Worm (Caenorhabditis elegans) whole organism, L4 larva: Measurements from ENCODE around the gene misc-1.

Experiments used
- F10B5.3 ChIP-seq: sonication (generic microtip); optimal IDR thresholded peaks from 2 replicates; lab custom pipeline; 2016; ENCODE audit warnings: mild to moderate bottlenecking, missing genetic modification characterization, missing compliant biosample characterization
- F37D6.2 ChIP-seq: sonication (generic microtip); optimal IDR thresholded peaks from 2 replicates; lab custom pipeline; 2016; ENCODE audit warnings: mild to moderate bottlenecking, missing genetic modification characterization, missing compliant biosample characterization
- F44E2.7 ChIP-seq: fragments of 200-800 bp; sonication (Bioruptor generic); IDR thresholded peaks from 2 replicates; pipeline ENCODE4 v2.1.2; 2022; ENCODE audit warnings: missing genetic modification characterization, missing compliant biosample characterization
- R02D3.7 ChIP-seq: fragments of 150-350 bp; sonication (generic microtip); optimal IDR thresholded peaks from 3 replicates; lab custom pipeline; 2014; ENCODE audit warnings: missing biosample characterization, missing genetic modification characterization
- T20F7.1 ChIP-seq: fragments of 200-800 bp; sonication (Bioruptor generic); optimal IDR thresholded peaks from 2 replicates; lab custom pipeline; 2018; ENCODE audit warnings: mild to moderate bottlenecking, missing genetic modification characterization, missing compliant biosample characterization
- Y5F2A.4 ChIP-seq: fragments of 200-800 bp; sonication (Bioruptor generic); optimal IDR thresholded peaks from 2 replicates; lab custom pipeline; 2018; ENCODE audit warnings: mild to moderate bottlenecking, missing genetic modification characterization, missing compliant biosample characterization
- aly-2 ChIP-seq: sonication (generic microtip); optimal IDR thresholded peaks from 2 replicates; lab custom pipeline; 2018; ENCODE audit warnings: missing biosample characterization, missing genetic modification characterization
- arid-1 ChIP-seq: fragments of 200-800 bp; sonication (Bioruptor generic); conservative IDR thresholded peaks from 2 replicates; pipeline ENCODE4 v1.3.6; 2022; ENCODE audit warnings: missing genetic modification reagents, missing genetic modification characterization, missing compliant biosample characterization
- ces-1 ChIP-seq: fragments of 150-350 bp; sonication (generic microtip); optimal IDR thresholded peaks from 4 replicates; lab custom pipeline; 2014; ENCODE audit warnings: missing biosample characterization, missing genetic modification reagents, missing genetic modification characterization
- dmd-6 ChIP-seq: fragments of 200-800 bp; sonication (Bioruptor generic); IDR thresholded peaks from 2 replicates; pipeline ENCODE4 v1.3.6; 2022; ENCODE audit warnings: missing genetic modification reagents, missing genetic modification characterization, missing compliant biosample characterization
- dmd-8 ChIP-seq: fragments of 200-800 bp; sonication (Bioruptor generic); IDR thresholded peaks from 2 replicates; pipeline ENCODE4 v1.3.6; 2022; ENCODE audit warnings: missing genetic modification characterization, missing compliant biosample characterization
- dpl-1 ChIP-seq: fragments of 150-350 bp; optimal IDR thresholded peaks from 2 replicates; lab custom pipeline; 2014; ENCODE audit warnings: missing biosample characterization, missing genetic modification reagents, missing genetic modification characterization
- dve-1 ChIP-seq: sonication (generic microtip); optimal IDR thresholded peaks from 2 replicates; lab custom pipeline; 2017; ENCODE audit warnings: antibody characterized with exemption, mild to moderate bottlenecking, missing genetic modification characterization, missing compliant biosample characterization; ENCODE audit not compliant: insufficient read depth
- hif-1 ChIP-seq, 2 experiments: sonication (generic microtip); optimal IDR thresholded peaks; 2 replicates each; lab custom pipeline; 2016 to 2017; ENCODE audit warnings: missing compliant biosample characterization in 2 of 2, missing genetic modification characterization in 2 of 2, missing genetic modification reagents in 2 of 2, missing genotype in 2 of 2, mild to moderate bottlenecking in 1 of 2
- hlh-11 ChIP-seq: fragments of 200-800 bp; sonication (Bioruptor generic); optimal IDR thresholded peaks from 2 replicates; lab custom pipeline; 2018; ENCODE audit warnings: mild to moderate bottlenecking, missing genetic modification characterization, missing compliant biosample characterization
- hlh-30 ChIP-seq: sonication (generic microtip); optimal IDR thresholded peaks from 2 replicates; lab custom pipeline; 2017; ENCODE audit warnings: antibody characterized with exemption, mild to moderate bottlenecking, missing genetic modification characterization, missing compliant biosample characterization; ENCODE audit not compliant: insufficient read depth
- hmg-1.1 ChIP-seq: fragments of 200-800 bp; sonication (Bioruptor generic); IDR thresholded peaks from 2 replicates; pipeline ENCODE4 v1.3.6; 2022; ENCODE audit warnings: missing genetic modification reagents, missing genetic modification characterization, missing compliant biosample characterization
- lin-1 ChIP-seq: fragments of 200-800 bp; sonication (Bioruptor generic); IDR thresholded peaks from 2 replicates; pipeline ENCODE4 v1.3.6; 2022; ENCODE audit warnings: missing genetic modification reagents, missing genetic modification characterization, missing compliant biosample characterization
- lin-13 ChIP-seq: fragments of 150-350 bp; optimal IDR thresholded peaks from 2 replicates; lab custom pipeline; 2014; ENCODE audit warnings: missing biosample characterization, missing genetic modification reagents, missing genetic modification characterization
- lin-29 ChIP-seq: fragments of 200-800 bp; sonication (Bioruptor generic); IDR thresholded peaks from 2 replicates; pipeline ENCODE4 v1.3.6; 2022; ENCODE audit warnings: missing genetic modification reagents, missing genetic modification characterization, missing compliant biosample characterization
- lin-38 ChIP-seq: fragments of 200-800 bp; sonication (Bioruptor generic); IDR thresholded peaks from 2 replicates; pipeline ENCODE4 v1.3.6; 2022; ENCODE audit warnings: missing genetic modification reagents, missing genetic modification characterization, missing compliant biosample characterization
- lin-39 ChIP-seq: fragments of 150-350 bp; optimal IDR thresholded peaks from 2 replicates; lab custom pipeline; 2014; ENCODE audit warnings: missing biosample characterization, missing genetic modification reagents, missing genetic modification characterization
- lir-3 ChIP-seq: sonication (generic microtip); optimal IDR thresholded peaks from 2 replicates; lab custom pipeline; 2016; ENCODE audit warnings: mild to moderate bottlenecking, missing genetic modification characterization, missing compliant biosample characterization
- madf-5 ChIP-seq, 2 experiments: fragments of 200-800 bp; sonication (Bioruptor generic); IDR thresholded peaks; 2 replicates each; pipeline ENCODE4 v1.3.6; 2022; ENCODE audit warnings: missing compliant biosample characterization in 2 of 2, missing genetic modification characterization in 2 of 2
- mdl-1 ChIP-seq, 2 experiments: fragments of 150-350 bp in 1 of 2; sonication (generic microtip) in 1 of 2; optimal IDR thresholded peaks; 2 replicates each; lab custom pipeline; 2014 to 2017; ENCODE audit warnings: missing biosample characterization in 2 of 2, missing genetic modification characterization in 2 of 2
- mes-2 ChIP-seq: sonication (generic microtip); optimal IDR thresholded peaks from 2 replicates; lab custom pipeline; 2016; ENCODE audit warnings: missing genotype, mild to moderate bottlenecking, missing genetic modification characterization, missing compliant biosample characterization; ENCODE audit not compliant: poor library complexity, severe bottlenecking
- mxl-2 ChIP-seq: fragments of 200-800 bp; sonication (Bioruptor generic); conservative IDR thresholded peaks from 2 replicates; pipeline ENCODE4 v1.3.6; 2022; ENCODE audit warnings: missing genetic modification reagents, missing genetic modification characterization, missing compliant biosample characterization
- mxl-3 ChIP-seq: fragments of 200-800 bp; sonication (Bioruptor generic); optimal IDR thresholded peaks from 2 replicates; lab custom pipeline; 2018; ENCODE audit warnings: mild to moderate bottlenecking, missing genetic modification characterization, missing compliant biosample characterization
- nhr-11 ChIP-seq: fragments of 150-350 bp; optimal IDR thresholded peaks from 2 replicates; lab custom pipeline; 2014; ENCODE audit warnings: missing biosample characterization, missing genetic modification characterization
- nhr-25 ChIP-seq: sonication (generic microtip); optimal IDR thresholded peaks from 2 replicates; lab custom pipeline; 2017; ENCODE audit warnings: missing genetic modification characterization, mild to moderate bottlenecking, missing compliant biosample characterization, antibody characterized with exemption, moderate library complexity, borderline replicate concordance; ENCODE audit not compliant: insufficient read depth
- nhr-28 ChIP-seq: fragments of 150-350 bp; optimal IDR thresholded peaks from 2 replicates; lab custom pipeline; 2014; ENCODE audit warnings: missing biosample characterization, missing genetic modification characterization
- nhr-41 ChIP-seq: fragments of 200-800 bp; sonication (Bioruptor generic); IDR thresholded peaks from 2 replicates; pipeline ENCODE4 v1.3.6; 2022; ENCODE audit warnings: missing genetic modification reagents, missing genetic modification characterization, missing compliant biosample characterization
- nhr-42 ChIP-seq: fragments of 200-800 bp; sonication (Bioruptor generic); IDR thresholded peaks from 2 replicates; pipeline ENCODE4 v1.3.6; 2022; ENCODE audit warnings: missing genetic modification characterization, missing compliant biosample characterization
- nhr-48 ChIP-seq: sonication (generic microtip); optimal IDR thresholded peaks from 2 replicates; lab custom pipeline; 2016; ENCODE audit warnings: mild to moderate bottlenecking, missing genetic modification characterization, missing compliant biosample characterization
- nhr-6 ChIP-seq: fragments of 150-350 bp; optimal IDR thresholded peaks from 2 replicates; lab custom pipeline; 2014; ENCODE audit warnings: missing biosample characterization, missing genetic modification characterization
- nhr-77 ChIP-seq: fragments of 150-350 bp; optimal IDR thresholded peaks from 2 replicates; lab custom pipeline; 2014; ENCODE audit warnings: missing biosample characterization, missing genetic modification characterization
- pha-4 ChIP-seq, 2 experiments: fragments of 150-350 bp in 1 of 2; fragments of 200-800 bp in 1 of 2; sonication (Bioruptor generic) in 1 of 2; IDR thresholded peaks in 1 of 2; optimal IDR thresholded peaks in 1 of 2; 2 replicates each; pipeline versions ENCODE4 v1.3.6 to Lab custom; 2014 to 2022; ENCODE audit warnings: missing genetic modification characterization in 2 of 2, missing genetic modification reagents in 2 of 2, missing biosample characterization in 1 of 2, missing compliant biosample characterization in 1 of 2
- pqm-1 ChIP-seq: sonication (generic microtip); optimal IDR thresholded peaks from 2 replicates; lab custom pipeline; 2017; ENCODE audit warnings: missing biosample characterization, missing genetic modification characterization
- saeg-2 ChIP-seq: fragments of 200-800 bp; sonication (Bioruptor generic); IDR thresholded peaks from 2 replicates; pipeline ENCODE4 v1.3.6; 2022; ENCODE audit warnings: missing genetic modification reagents, missing genetic modification characterization, missing compliant biosample characterization
- sdz-12 ChIP-seq: fragments of 200-800 bp; sonication (Bioruptor generic); optimal IDR thresholded peaks from 2 replicates; lab custom pipeline; 2018; ENCODE audit warnings: mild to moderate bottlenecking, missing genetic modification characterization, missing compliant biosample characterization
- snpc-1.2 ChIP-seq: fragments of 200-800 bp; sonication (Bioruptor generic); IDR thresholded peaks from 2 replicates; pipeline ENCODE4 v1.3.6; 2022; ENCODE audit warnings: missing genetic modification reagents, missing genetic modification characterization, missing compliant biosample characterization
- tra-1 ChIP-seq: fragments of 200-800 bp; sonication (Bioruptor generic); IDR thresholded peaks from 2 replicates; pipeline ENCODE4 v1.3.6; 2022; ENCODE audit warnings: missing genetic modification reagents, missing genetic modification characterization, missing compliant biosample characterization
- unc-62 ChIP-seq, 3 experiments: fragments of 150-350 bp in 1 of 3; sonication (generic microtip); optimal IDR thresholded peaks in 2 of 3; peaks in 1 of 3; 1 replicate in 1 of 3; 2 replicates in 2 of 3; lab custom pipeline; 2014 to 2017; ENCODE audit warnings: missing biosample characterization in 3 of 3, missing genetic modification characterization in 3 of 3, missing genetic modification reagents in 3 of 3, missing genotype in 1 of 3
- zag-1 ChIP-seq: fragments of 150-350 bp; optimal IDR thresholded peaks from 2 replicates; lab custom pipeline; 2014; ENCODE audit warnings: missing biosample characterization, missing genetic modification characterization
- zfp-2 ChIP-seq: sonication (generic microtip); optimal IDR thresholded peaks from 2 replicates; lab custom pipeline; 2016; ENCODE audit warnings: mild to moderate bottlenecking, missing genetic modification characterization, missing compliant biosample characterization
- zip-11 ChIP-seq: fragments of 200-800 bp; sonication (Bioruptor generic); IDR thresholded peaks from 2 replicates; pipeline ENCODE4 v1.3.6; 2022; ENCODE audit warnings: missing genetic modification characterization, missing compliant biosample characterization
- ztf-11 ChIP-seq: fragments of 150-350 bp; optimal IDR thresholded peaks from 2 replicates; lab custom pipeline; 2014; ENCODE audit warnings: missing biosample characterization, missing genetic modification characterization

The misc-1 gene

DNA sequence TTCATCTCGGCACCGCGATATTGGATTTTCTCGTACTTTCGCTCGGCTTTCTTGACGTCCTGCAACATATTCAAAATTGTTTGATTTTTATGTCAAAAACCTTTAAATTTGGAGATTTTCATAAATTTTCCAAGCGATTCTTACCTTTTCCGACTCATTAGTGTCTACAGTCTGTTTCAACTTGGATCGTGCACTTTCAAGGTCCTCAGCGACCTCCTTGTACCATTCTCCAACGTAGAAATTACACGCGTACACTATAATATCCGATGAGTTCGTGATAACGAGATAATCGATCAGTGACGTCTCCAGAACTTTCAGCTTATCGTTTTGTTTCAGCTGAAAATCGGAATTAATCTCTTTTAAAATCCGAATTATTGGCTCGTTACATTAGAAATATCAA, 38.7 kb upstream of the misc-1 start:
- peak in 1 of 2 experiments; percentile 94 for TF ChIP-seq unc-62 (GFP tag; optimal IDR thresholded peaks at IDR 0.05 in 1 of 2; lab: Kevin White, UChicago)
- no peak for TF ChIP-seq unc-62 (tag; optimal IDR thresholded peaks at IDR 0.05; lab: Kevin White, UChicago)
- TF ChIP-seq aly-2, result no peak

DNA sequence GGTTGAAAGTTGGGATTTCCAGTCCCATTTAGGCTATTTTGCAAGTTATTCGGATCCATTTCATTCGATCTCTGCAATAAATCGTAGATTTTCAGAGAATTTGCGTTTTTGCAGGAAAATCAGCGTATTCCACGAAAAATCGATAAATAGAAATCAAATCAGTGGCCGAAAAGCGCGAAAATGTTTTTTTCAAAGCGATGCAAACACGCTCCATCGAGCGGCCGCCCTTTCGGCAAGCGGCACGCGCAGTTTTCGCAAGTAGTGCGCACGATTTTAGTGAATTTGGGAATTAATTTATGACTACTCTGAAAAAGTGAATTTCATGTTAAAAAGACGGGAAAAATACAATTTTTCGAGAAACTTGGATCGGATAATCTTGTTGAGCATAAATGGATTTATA, 31.3 kb upstream of the misc-1 start:
- TF ChIP-seq snpc-1.2 (GFP tag; lab: Robert Waterston, UW) (peak; percentile 67), lin-38 (GFP tag; lab: Robert Waterston, UW) (peak; percentile 100), F37D6.2 (tag; lab: Kevin White, UChicago) (peak; percentile 84), nhr-41 (peak; percentile 40; the same call in 1 of the 2 replicates), nhr-11 (tag; lab: Kevin White, UChicago) (peak; percentile 90), nhr-6 (tag; lab: Kevin White, UChicago) (peak; percentile 97), ces-1 (GFP tag; lab: Kevin White, UChicago) (peak; percentile 90), dmd-6 (GFP tag; lab: Robert Waterston, UW) (peak; percentile 76), dmd-8 (GFP tag; lab: Robert Waterston, UW) (0 out of 2 replicates have a peak, but pooled peaks have one; percentile 16), nhr-42 (GFP tag; lab: Robert Waterston, UW) (peak; percentile 87), zag-1 (tag; lab: Kevin White, UChicago) (peak; percentile 50), hlh-30 (tag; lab: Kevin White, UChicago) (peak; percentile 84), dve-1 (tag; lab: Kevin White, UChicago) (peak; percentile 98), madf-5 (GFP tag; IDR thresholded peaks at IDR 0.05; lab: Robert Waterston, UW) (no peak), pqm-1 (tag; lab: Kevin White, UChicago) (peak; percentile 74), mes-2 (peak; percentile 99), T20F7.1 (GFP tag; lab: Kevin White, UChicago) (no peak), tra-1 (GFP tag; lab: Robert Waterston, UW) (peak; percentile 81), lin-1 (GFP tag; lab: Robert Waterston, UW) (0 out of 2 replicates have a peak, but pooled peaks have one; percentile 41), F44E2.7 (GFP tag; lab: Robert Waterston, UW) (peak; percentile 88; the same call in 1 of the 2 replicates), lir-3 (tag; lab: Kevin White, UChicago) (peak; percentile 0), hmg-1.1 (GFP tag; lab: Robert Waterston, UW) (peak; percentile 92), pha-4 (GFP tag; IDR thresholded peaks at IDR 0.05; lab: Robert Waterston, UW) (peak; percentile 77), pha-4 (tag; optimal IDR thresholded peaks at IDR 0.05; lab: Kevin White, UChicago) (no peak), ztf-11 (tag; lab: Kevin White, UChicago) (no peak), mdl-1 (tag; optimal IDR thresholded peaks at IDR 0.05; lab: Kevin White, UChicago) (peak; percentile 28 to 77), R02D3.7 (tag; lab: Kevin White, UChicago) (no peak), nhr-48 (peak; percentile 73), Y5F2A.4 (GFP tag; lab: Kevin White, UChicago) (no peak), hif-1 (tag; optimal IDR thresholded peaks at IDR 0.05; lab: Kevin White, UChicago) (peak; percentile 11 to 89), arid-1 (GFP tag; lab: Robert Waterston, UW) (peak; percentile 96), nhr-77 (tag; lab: Kevin White, UChicago) (peak; percentile 94), hlh-11 (peak; percentile 87), lin-39 (tag; lab: Kevin White, UChicago) (no peak), mxl-2 (GFP tag; lab: Robert Waterston, UW) (0 out of 2 replicates have a peak, but pooled peaks have one; percentile 54), lin-29 (GFP tag; lab: Robert Waterston, UW) (peak; percentile 79), zfp-2 (peak; percentile 68), dpl-1 (peak; percentile 92), nhr-25 (tag; lab: Kevin White, UChicago) (peak; percentile 92), zip-11 (GFP tag; lab: Robert Waterston, UW) (no peak), saeg-2 (GFP tag; lab: Robert Waterston, UW) (0 out of 2 replicates have a peak, but pooled peaks have one; percentile 62), nhr-28 (tag; lab: Kevin White, UChicago) (peak; percentile 92), sdz-12 (GFP tag; lab: Kevin White, UChicago) (peak; percentile 79), lin-13 (GFP tag; lab: Kevin White, UChicago) (peak; percentile 96), mxl-3 (GFP tag; lab: Kevin White, UChicago) (peak; percentile 82), F10B5.3 (tag; lab: Kevin White, UChicago) (peak; percentile 72)
